Worm (Caenorhabditis elegans) whole organism, young adult: ENCODE measurements around the gene lsm-8.

Experiments
- B0261.1 ChIP-seq: sonication (generic microtip); optimal IDR thresholded peaks from 2 replicates; lab custom pipeline; 2016; ENCODE audit warnings: mild to moderate bottlenecking, missing genetic modification characterization, moderate library complexity, missing compliant biosample characterization
- F10E7.11 ChIP-seq: sonication (generic microtip); optimal IDR thresholded peaks from 2 replicates; lab custom pipeline; 2017; ENCODE audit warnings: mild to moderate bottlenecking, missing genetic modification characterization, moderate library complexity, missing compliant biosample characterization
- F23B12.7 ChIP-seq: sonication (generic microtip); optimal IDR thresholded peaks from 2 replicates; lab custom pipeline; 2017; ENCODE audit warnings: missing genetic modification characterization, mild to moderate bottlenecking, missing compliant biosample characterization, antibody characterized with exemption, moderate library complexity; ENCODE audit not compliant: insufficient read depth
- F37B4.10 ChIP-seq: fragments of 200-800 bp; sonication (Bioruptor generic); IDR thresholded peaks from 2 replicates; pipeline ENCODE4 v1.3.6; 2022; ENCODE audit warnings: missing genetic modification characterization, missing compliant biosample characterization
- F57C9.4 ChIP-seq: sonication (generic microtip); optimal IDR thresholded peaks from 2 replicates; lab custom pipeline; 2017; ENCODE audit warnings: mild to moderate bottlenecking, missing genetic modification characterization, missing compliant biosample characterization
- T26A5.8 ChIP-seq: sonication (generic microtip); optimal IDR thresholded peaks from 2 replicates; lab custom pipeline; 2016; ENCODE audit warnings: missing genetic modification characterization, missing compliant biosample characterization
- ZK185.1 ChIP-seq: sonication (generic microtip); optimal IDR thresholded peaks from 2 replicates; lab custom pipeline; 2016; ENCODE audit warnings: mild to moderate bottlenecking, missing genetic modification characterization, missing compliant biosample characterization; ENCODE audit not compliant: poor library complexity, severe bottlenecking
- ama-1 ChIP-seq, 3 experiments: fragments of 150-350 bp in 1 of 3; sonication (generic microtip) in 2 of 3; optimal IDR thresholded peaks; 2 replicates each; lab custom pipeline; 2014 to 2018; ENCODE audit warnings: missing biosample characterization in 2 of 3, missing genetic modification characterization in 2 of 3, missing genetic modification reagents in 2 of 3
- aptf-2 ChIP-seq: fragments of 200-800 bp; sonication (Bioruptor generic); conservative IDR thresholded peaks from 2 replicates; pipeline ENCODE4 v1.3.6; 2022; ENCODE audit warnings: missing genetic modification reagents, missing genetic modification characterization, missing compliant biosample characterization
- aptf-3 ChIP-seq: fragments of 200-800 bp; sonication (Bioruptor generic); IDR thresholded peaks from 2 replicates; pipeline ENCODE4 v1.3.6; 2022; ENCODE audit warnings: missing genetic modification characterization, missing compliant biosample characterization
- cebp-1 ChIP-seq, 2 experiments: fragments of 200-800 bp in 1 of 2; sonication (Bioruptor generic) in 1 of 2; sonication (generic microtip) in 1 of 2; IDR thresholded peaks in 1 of 2; optimal IDR thresholded peaks in 1 of 2; 2 replicates each; pipeline versions ENCODE4 v1.3.6 to Lab custom; 2017 to 2022; ENCODE audit warnings: missing compliant biosample characterization in 2 of 2, missing genetic modification characterization in 2 of 2, mild to moderate bottlenecking in 1 of 2, missing genetic modification reagents in 1 of 2, moderate library complexity in 1 of 2
- ceh-79 ChIP-seq: sonication (generic microtip); optimal IDR thresholded peaks from 2 replicates; lab custom pipeline; 2017; ENCODE audit warnings: mild to moderate bottlenecking, missing genetic modification characterization, missing compliant biosample characterization
- chd-7 ChIP-seq: sonication (generic microtip); optimal IDR thresholded peaks from 2 replicates; lab custom pipeline; 2016; ENCODE audit warnings: mild to moderate bottlenecking, missing genetic modification characterization, moderate library complexity, missing compliant biosample characterization
- dpl-1 ChIP-seq: fragments of 150-350 bp; optimal IDR thresholded peaks from 2 replicates; lab custom pipeline; 2014; ENCODE audit warnings: missing biosample characterization, missing genetic modification reagents, missing genetic modification characterization
- efl-1 ChIP-seq: fragments of 150-350 bp; optimal IDR thresholded peaks from 2 replicates; lab custom pipeline; 2014; ENCODE audit warnings: missing biosample characterization, missing genetic modification reagents, missing genetic modification characterization
- egl-18 ChIP-seq: fragments of 200-800 bp; sonication (Bioruptor generic); IDR thresholded peaks from 2 replicates; pipeline ENCODE4 v1.3.6; 2022; ENCODE audit warnings: missing genetic modification reagents, missing genetic modification characterization, missing compliant biosample characterization
- hlh-12 ChIP-seq: sonication (generic microtip); optimal IDR thresholded peaks from 2 replicates; lab custom pipeline; 2016; ENCODE audit warnings: missing genetic modification characterization, missing compliant biosample characterization
- hmg-1.2 ChIP-seq: fragments of 200-800 bp; sonication (Bioruptor generic); IDR thresholded peaks from 2 replicates; pipeline ENCODE4 v1.3.6; 2022; ENCODE audit warnings: missing genetic modification reagents, missing genetic modification characterization, missing compliant biosample characterization
- hsf-1 ChIP-seq: fragments of 200-800 bp; sonication (Bioruptor generic); IDR thresholded peaks from 2 replicates; pipeline ENCODE4 v1.3.6; 2022; ENCODE audit warnings: missing genetic modification reagents, missing genetic modification characterization, missing compliant biosample characterization
- lin-26 ChIP-seq: fragments of 200-800 bp; sonication (Bioruptor generic); IDR thresholded peaks from 2 replicates; pipeline ENCODE4 v1.3.6; 2022; ENCODE audit warnings: missing genetic modification reagents, missing genetic modification characterization, missing compliant biosample characterization
- lin-35 ChIP-seq, 3 experiments: fragments of 150-350 bp in 2 of 3; sonication (generic microtip) in 1 of 3; optimal IDR thresholded peaks; 2 replicates each; lab custom pipeline; 2014 to 2018; ENCODE audit warnings: missing biosample characterization in 3 of 3, missing genetic modification characterization in 3 of 3, missing genetic modification reagents in 3 of 3
- lin-54 ChIP-seq: fragments of 200-800 bp; sonication (Bioruptor generic); optimal IDR thresholded peaks from 2 replicates; lab custom pipeline; 2018; ENCODE audit warnings: mild to moderate bottlenecking, missing genetic modification characterization, missing compliant biosample characterization
- madf-3 ChIP-seq: fragments of 200-800 bp; sonication (Bioruptor generic); IDR thresholded peaks from 2 replicates; pipeline ENCODE4 v1.3.6; 2022; ENCODE audit warnings: missing genetic modification reagents, missing genetic modification characterization, missing compliant biosample characterization
- madf-6 ChIP-seq: fragments of 200-800 bp; sonication (Bioruptor generic); IDR thresholded peaks from 2 replicates; pipeline ENCODE4 v1.3.6; 2022; ENCODE audit warnings: missing genetic modification reagents, missing genetic modification characterization, missing compliant biosample characterization
- pbrm-1 ChIP-seq: fragments of 200-800 bp; sonication (Bioruptor generic); IDR thresholded peaks from 2 replicates; pipeline ENCODE4 v1.3.6; 2022; ENCODE audit warnings: missing genetic modification reagents, missing genetic modification characterization, missing compliant biosample characterization
- rec-8 ChIP-seq, 2 experiments: sonication (generic microtip); optimal IDR thresholded peaks; 2 replicates each; lab custom pipeline; 2016; ENCODE audit warnings: mild to moderate bottlenecking in 2 of 2, missing genetic modification characterization in 2 of 2, missing genetic modification reagents in 2 of 2, missing genotype in 2 of 2, missing biosample characterization in 1 of 2, missing compliant biosample characterization in 1 of 2, moderate library complexity in 1 of 2
- repo-1 ChIP-seq: sonication (generic microtip); optimal IDR thresholded peaks from 2 replicates; lab custom pipeline; 2017; ENCODE audit warnings: mild to moderate bottlenecking, missing genetic modification characterization, missing compliant biosample characterization
- snpc-3.4 ChIP-seq: sonication (generic microtip); optimal IDR thresholded peaks from 2 replicates; lab custom pipeline; 2017; ENCODE audit warnings: missing genetic modification characterization, mild to moderate bottlenecking, missing compliant biosample characterization, antibody characterized with exemption, moderate library complexity, missing genotype, missing genetic modification reagents
- snpc-4 ChIP-seq, 5 experiments: fragments of 150-350 bp in 1 of 5; sonication (generic microtip) in 4 of 5; optimal IDR thresholded peaks; 2 replicates each; lab custom pipeline; 2014 to 2018; ENCODE audit warnings: missing genetic modification characterization in 5 of 5, missing biosample characterization in 3 of 5, antibody characterized with exemption in 2 of 5, mild to moderate bottlenecking in 2 of 5, missing compliant biosample characterization in 2 of 5, missing genotype in 2 of 5, moderate library complexity in 2 of 5, missing genetic modification reagents in 1 of 5
- somi-1 ChIP-seq: fragments of 200-800 bp; sonication (Bioruptor generic); optimal IDR thresholded peaks from 2 replicates; lab custom pipeline; 2018; ENCODE audit warnings: mild to moderate bottlenecking, missing genetic modification characterization, missing compliant biosample characterization
- tbp1 ChIP-seq: fragments of 200-800 bp; sonication (Bioruptor generic); optimal IDR thresholded peaks from 2 replicates; lab custom pipeline; 2018; ENCODE audit warnings: mild to moderate bottlenecking, missing genetic modification characterization, missing compliant biosample characterization
- tbx-9 ChIP-seq: sonication (generic microtip); optimal IDR thresholded peaks from 2 replicates; lab custom pipeline; 2016; ENCODE audit warnings: borderline replicate concordance, missing genetic modification characterization, inconsistent platforms, missing compliant biosample characterization
- zfh-2 ChIP-seq: fragments of 200-800 bp; sonication (Bioruptor generic); conservative IDR thresholded peaks from 2 replicates; pipeline ENCODE4 v1.3.6; 2022; ENCODE audit warnings: missing genetic modification reagents, missing genetic modification characterization, missing compliant biosample characterization

Gene lsm-8

DNA sequence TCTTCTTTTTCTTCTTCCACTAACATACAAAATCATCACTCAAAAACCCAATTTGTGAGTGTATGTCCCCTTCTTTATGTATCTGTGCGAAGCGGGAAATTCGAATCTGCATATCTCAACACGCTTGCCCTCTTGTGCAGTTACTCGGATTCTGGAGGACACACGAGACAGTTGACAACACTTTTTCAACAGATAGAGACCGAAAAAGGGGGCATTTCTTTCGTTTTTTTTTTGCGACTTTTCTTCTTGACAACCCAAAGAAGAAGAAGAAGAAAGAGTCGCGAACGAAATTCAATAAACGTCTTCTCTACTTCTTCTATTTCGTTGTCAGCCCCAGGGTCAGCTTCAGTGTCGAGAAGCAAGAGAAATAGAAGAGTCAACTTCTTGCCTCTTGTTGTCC, 39.7 kb downstream of the lsm-8 start:
- TF ChIP-seq chd-7 (no peak), hmg-1.2 (GFP tag; lab: Robert Waterston, UW) (0 out of 2 replicates have a peak, but pooled peaks have one; percentile 4)

ce11 chrIV:6369489-6369888, 43.2 kb downstream of the lsm-8 start:
- TF ChIP-seq lin-26 (GFP tag; lab: Robert Waterston, UW): no peak
- no peak for TF ChIP-seq tbx-9 (tag; lab: Kevin White, UChicago)
- TF ChIP-seq lin-54: peak; percentile 64
- TF ChIP-seq B0261.1 (tag; lab: Kevin White, UChicago): no peak
- no peak for TF ChIP-seq F57C9.4
- peak in 1 of 3 experiments; percentile 33 for TF ChIP-seq lin-35 (GFP tag; optimal IDR thresholded peaks at IDR 0.05; lab: Kevin White, UChicago)
- no peak for TF ChIP-seq cebp-1 (GFP tag; IDR thresholded peaks at IDR 0.05; lab: Robert Waterston, UW)
- TF ChIP-seq cebp-1 (tag; optimal IDR thresholded peaks at IDR 0.05; lab: Kevin White, UChicago): no peak
- no peak for TF ChIP-seq snpc-4 (GFP tag; optimal IDR thresholded peaks at IDR 0.05; lab: Kevin White, UChicago)
- TF ChIP-seq snpc-4 (tag; optimal IDR thresholded peaks at IDR 0.05; lab: Kevin White, UChicago): peak in 1 of 4 experiments; percentile 29
- peak; percentile 28 for TF ChIP-seq efl-1 (GFP tag; lab: Kevin White, UChicago)
- TF ChIP-seq madf-6: no peak
- peak; percentile 21 for TF ChIP-seq ZK185.1 (tag; lab: Kevin White, UChicago)

DNA sequence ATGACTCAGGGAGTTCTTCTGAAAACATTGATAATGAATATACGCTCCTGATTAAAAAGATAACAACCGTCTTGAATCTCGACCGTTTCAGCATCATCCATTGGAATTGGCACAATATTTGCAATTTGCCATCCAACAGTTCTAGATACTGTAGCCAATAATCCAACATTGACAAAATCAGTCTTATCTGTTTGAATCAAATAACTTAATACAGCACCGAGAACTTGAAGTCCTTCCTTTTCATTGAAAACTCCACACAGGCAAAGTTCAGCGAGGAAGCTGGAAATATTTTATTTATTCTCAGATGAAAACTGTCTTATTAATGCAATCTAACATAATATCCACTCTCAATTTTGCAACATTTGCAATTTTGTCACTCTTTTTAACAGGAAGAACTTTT, 45.9 kb downstream of the lsm-8 start:
- no peak for TF ChIP-seq T26A5.8 (tag; lab: Kevin White, UChicago)
- 0 out of 2 replicates have a peak, but pooled peaks have one; percentile 11 for TF ChIP-seq lin-26 (GFP tag; lab: Robert Waterston, UW)
- TF ChIP-seq aptf-3: no peak

- TF ChIP-seq hsf-1 (GFP tag; lab: Robert Waterston, UW) (0 out of 2 replicates have a peak, but pooled peaks have one; percentile 6), F23B12.7 (tag; lab: Kevin White, UChicago) (no peak), snpc-3.4 (peak; percentile 15), hlh-12 (tag; lab: Kevin White, UChicago) (no peak), F57C9.4 (no peak), F10E7.11 (tag; lab: Kevin White, UChicago) (no peak), pbrm-1 (GFP tag; lab: Robert Waterston, UW) (peak; percentile 31; the same call in 1 of the 2 replicates), rec-8 (tag; optimal IDR thresholded peaks at IDR 0.05; lab: Kevin White, UChicago) (no peak), snpc-4 (GFP tag; optimal IDR thresholded peaks at IDR 0.05; lab: Kevin White, UChicago) (no peak), snpc-4 (tag; optimal IDR thresholded peaks at IDR 0.05; lab: Kevin White, UChicago) (peak in 1 of 4 experiments; percentile 65), ceh-79 (no peak), dpl-1 (no peak), somi-1 (no peak), repo-1 (tag; lab: Kevin White, UChicago) (no peak), ama-1 (optimal IDR thresholded peaks at IDR 0.05; lab: Kevin White, UChicago) (no peak), ama-1 (GFP tag; optimal IDR thresholded peaks at IDR 0.05; lab: Kevin White, UChicago) (peak in 1 of 2 experiments; percentile 48), madf-3 (GFP tag; lab: Robert Waterston, UW) (no peak)
These were observed 46.7 kb downstream of the lsm-8 start, which contains the start of gene smg-3 for ce11 chrIV:6372993-6373392. Gene smg-3 (minus strand): TSS chrIV:6373093.

ce11 chrIV:6373721-6374120, 47.4 kb downstream of the lsm-8 start:
- TF ChIP-seq F37B4.10 (0 out of 2 replicates have a peak, but pooled peaks have one; percentile 67), egl-18 (GFP tag; lab: Robert Waterston, UW) (no peak), tbp1 (GFP tag; lab: Kevin White, UChicago) (no peak), aptf-2 (GFP tag; lab: Robert Waterston, UW) (no peak), zfh-2 (GFP tag; lab: Robert Waterston, UW) (peak; percentile 64)
